Worm (Caenorhabditis elegans): Measurements from ENCODE around the gene F21A3.4.

DNA sequence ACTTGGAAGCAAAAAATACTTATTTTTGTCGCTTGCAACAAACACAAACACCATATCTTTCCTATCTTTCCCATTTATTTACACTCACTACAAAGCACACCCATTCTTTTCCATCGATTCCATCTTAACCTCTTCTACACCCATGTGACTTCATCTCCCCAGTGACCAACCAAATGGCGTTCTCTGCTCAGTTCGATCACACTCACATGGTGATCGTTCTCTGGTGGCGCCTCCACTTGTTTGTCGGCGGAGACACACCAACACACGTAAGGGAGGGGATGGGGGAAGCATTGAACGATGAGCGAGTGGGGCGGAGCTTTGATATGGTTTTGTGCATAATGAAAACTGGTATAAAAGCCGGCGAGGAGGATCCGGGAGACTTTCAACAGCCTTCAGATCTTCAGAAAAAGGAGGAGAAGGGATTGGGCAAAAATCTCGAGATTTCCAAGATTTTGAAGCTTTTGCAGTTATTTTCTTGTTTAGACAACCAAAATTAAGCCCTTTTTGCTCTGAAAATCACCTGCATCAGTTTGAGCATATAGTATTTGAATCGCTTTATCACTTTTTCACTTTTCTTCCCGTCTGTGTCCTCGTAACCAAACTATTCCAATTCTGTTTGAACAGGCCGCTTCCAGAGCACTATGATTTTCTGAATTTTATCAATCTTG lies 30.2 kb downstream of the F21A3.4 start:
- TF ChIP-seq ztf-23 (GFP tag; IDR thresholded peaks at IDR 0.05) = no peak
- no peak for TF ChIP-seq T22C8.4 (GFP tag; IDR thresholded peaks at IDR 0.05)
- TF ChIP-seq med-1 (GFP tag; optimal IDR thresholded peaks at IDR 0.05; ENCODE audit: insufficient read depth) = no peak
- TF ChIP-seq ztf-29 (GFP tag; IDR thresholded peaks at IDR 0.05) = no peak
- TF ChIP-seq cog-1 (tag; optimal IDR thresholded peaks at IDR 0.05) = no peak
- TF ChIP-seq klf-2 (GFP tag; conservative IDR thresholded peaks at IDR 0.05) = no peak
- no peak for TF ChIP-seq ref-1 (GFP tag; conservative IDR thresholded peaks at IDR 0.05)
- no peak for TF ChIP-seq tab-1 (GFP tag; IDR thresholded peaks at IDR 0.05)
